Worm (Caenorhabditis elegans) whole organism, L3 larva: ENCODE results near the gene sec-6.

Source experiments
- R02D3.7 ChIP-seq: fragments of 150-350 bp; optimal IDR thresholded peaks from 2 replicates; lab custom pipeline; 2014; ENCODE audit warnings: missing biosample characterization, missing genetic modification characterization
- ZK546.5 ChIP-seq: sonication (generic microtip); optimal IDR thresholded peaks from 2 replicates; lab custom pipeline; 2017; ENCODE audit warnings: missing biosample characterization, missing genetic modification characterization
- aly-2 ChIP-seq: fragments of 150-350 bp; optimal IDR thresholded peaks from 2 replicates; lab custom pipeline; 2014; ENCODE audit warnings: missing biosample characterization, missing genetic modification characterization
- ama-1 ChIP-seq: fragments of 150-350 bp; optimal IDR thresholded peaks from 2 replicates; lab custom pipeline; 2018
- ceh-16 ChIP-seq: sonication (generic microtip); optimal IDR thresholded peaks from 2 replicates; lab custom pipeline; 2017; ENCODE audit warnings: missing biosample characterization, missing genetic modification characterization
- ceh-28 ChIP-seq: fragments of 150-350 bp; optimal IDR thresholded peaks from 2 replicates; lab custom pipeline; 2014; ENCODE audit warnings: missing biosample characterization, missing genetic modification reagents, missing genetic modification characterization
- ceh-82 ChIP-seq: fragments of 150-350 bp; optimal IDR thresholded peaks from 2 replicates; lab custom pipeline; 2014; ENCODE audit warnings: missing biosample characterization, missing genetic modification characterization
- ceh-9 ChIP-seq: sonication (generic microtip); optimal IDR thresholded peaks from 2 replicates; lab custom pipeline; 2018; ENCODE audit warnings: missing biosample characterization, missing genetic modification characterization
- daf-12 ChIP-seq: fragments of 150-350 bp; optimal IDR thresholded peaks from 2 replicates; lab custom pipeline; 2014; ENCODE audit warnings: missing biosample characterization, missing genetic modification reagents, missing genetic modification characterization
- egl-27 ChIP-seq: sonication (generic microtip); optimal IDR thresholded peaks from 4 replicates; lab custom pipeline; 2017; ENCODE audit warnings: missing biosample characterization, missing genetic modification reagents, missing genetic modification characterization
- egl-5 ChIP-seq: fragments of 150-350 bp; optimal IDR thresholded peaks from 2 replicates; lab custom pipeline; 2017; ENCODE audit warnings: missing biosample characterization, missing genetic modification reagents, missing genetic modification characterization, inconsistent platforms
- elt-1 ChIP-seq: fragments of 150-350 bp; optimal IDR thresholded peaks from 2 replicates; lab custom pipeline; 2014; ENCODE audit warnings: missing biosample characterization, missing genetic modification characterization
- elt-2 ChIP-seq: sonication (generic microtip); optimal IDR thresholded peaks from 2 replicates; lab custom pipeline; 2016; ENCODE audit warnings: missing genetic modification reagents, mild to moderate bottlenecking, missing genetic modification characterization, missing compliant biosample characterization
- elt-3 ChIP-seq, 3 experiments: fragments of 150-350 bp in 1 of 3; sonication (generic microtip) in 2 of 3; optimal IDR thresholded peaks; 2 replicates in 2 of 3; 4 replicates in 1 of 3; lab custom pipeline; 2014 to 2017; ENCODE audit warnings: missing biosample characterization in 3 of 3, missing genetic modification characterization in 3 of 3
- eor-1 ChIP-seq, 2 experiments: fragments of 150-350 bp; optimal IDR thresholded peaks; 2 replicates each; lab custom pipeline; 2014 to 2018; ENCODE audit warnings: missing biosample characterization in 2 of 2, missing genetic modification characterization in 2 of 2
- fkh-10 ChIP-seq: sonication (generic microtip); optimal IDR thresholded peaks from 2 replicates; lab custom pipeline; 2017; ENCODE audit warnings: missing biosample characterization, missing genetic modification reagents, missing genetic modification characterization
- fkh-2 ChIP-seq: fragments of 150-350 bp; optimal IDR thresholded peaks from 2 replicates; lab custom pipeline; 2014; ENCODE audit warnings: missing biosample characterization, missing genetic modification reagents, missing genetic modification characterization
- fos-1 ChIP-seq: fragments of 150-350 bp; optimal IDR thresholded peaks from 2 replicates; lab custom pipeline; 2014; ENCODE audit warnings: missing biosample characterization, missing genetic modification characterization
- hmg-11 ChIP-seq: sonication (generic microtip); optimal IDR thresholded peaks from 2 replicates; lab custom pipeline; 2016; ENCODE audit warnings: missing genetic modification characterization, missing compliant biosample characterization
- jun-1 ChIP-seq: fragments of 150-350 bp; optimal IDR thresholded peaks from 2 replicates; lab custom pipeline; 2014; ENCODE audit warnings: missing biosample characterization, missing genetic modification reagents, missing genetic modification characterization
- lin-15B ChIP-seq: fragments of 150-350 bp; optimal IDR thresholded peaks from 2 replicates; lab custom pipeline; 2014; ENCODE audit warnings: missing biosample characterization, missing genetic modification characterization
- lin-39 ChIP-seq: fragments of 150-350 bp; optimal IDR thresholded peaks from 2 replicates; lab custom pipeline; 2018; ENCODE audit warnings: missing biosample characterization, missing genetic modification reagents, missing genetic modification characterization
- lsy-12 ChIP-seq: sonication (generic microtip); optimal IDR thresholded peaks from 2 replicates; lab custom pipeline; 2016; ENCODE audit warnings: mild to moderate bottlenecking, missing genetic modification characterization, missing compliant biosample characterization
- mdl-1 ChIP-seq: fragments of 150-350 bp; optimal IDR thresholded peaks from 2 replicates; lab custom pipeline; 2014; ENCODE audit warnings: missing biosample characterization, missing genetic modification characterization
- mml-1 ChIP-seq: fragments of 150-350 bp; sonication (generic microtip); optimal IDR thresholded peaks from 3 replicates; lab custom pipeline; 2014; ENCODE audit warnings: missing biosample characterization, missing genetic modification characterization
- nfya-1 ChIP-seq: sonication (generic microtip); optimal IDR thresholded peaks from 2 replicates; lab custom pipeline; 2017; ENCODE audit warnings: missing genetic modification characterization, mild to moderate bottlenecking, missing compliant biosample characterization, antibody characterized with exemption, moderate library complexity; ENCODE audit not compliant: insufficient read depth
- nhr-11 ChIP-seq: fragments of 150-350 bp; optimal IDR thresholded peaks from 2 replicates; lab custom pipeline; 2014; ENCODE audit warnings: missing biosample characterization, missing genetic modification characterization
- nhr-12 ChIP-seq: fragments of 150-350 bp; optimal IDR thresholded peaks from 2 replicates; lab custom pipeline; 2014; ENCODE audit warnings: missing biosample characterization, missing genetic modification characterization
- nhr-23 ChIP-seq: fragments of 150-350 bp; optimal IDR thresholded peaks from 2 replicates; lab custom pipeline; 2014; ENCODE audit warnings: missing biosample characterization, missing genetic modification reagents, missing genetic modification characterization
- nhr-237 ChIP-seq: fragments of 150-350 bp; optimal IDR thresholded peaks from 2 replicates; lab custom pipeline; 2014; ENCODE audit warnings: missing biosample characterization, missing genetic modification characterization
- nhr-25 ChIP-seq: sonication (generic microtip); optimal IDR thresholded peaks from 2 replicates; lab custom pipeline; 2017; ENCODE audit warnings: missing biosample characterization, missing genetic modification characterization
- nhr-28 ChIP-seq: fragments of 150-350 bp; optimal IDR thresholded peaks from 2 replicates; lab custom pipeline; 2014; ENCODE audit warnings: missing biosample characterization, missing genetic modification characterization
- nhr-43 ChIP-seq: sonication (generic microtip); optimal IDR thresholded peaks from 2 replicates; lab custom pipeline; 2016; ENCODE audit warnings: mild to moderate bottlenecking, missing genetic modification characterization, missing compliant biosample characterization; ENCODE audit not compliant: poor library complexity, severe bottlenecking
- nhr-67 ChIP-seq: fragments of 150-350 bp; optimal IDR thresholded peaks from 2 replicates; lab custom pipeline; 2014; ENCODE audit warnings: missing biosample characterization, missing genetic modification characterization
- nhr-76 ChIP-seq: fragments of 150-350 bp; sonication (generic microtip); optimal IDR thresholded peaks from 5 replicates; lab custom pipeline; 2014; ENCODE audit warnings: missing biosample characterization, missing genetic modification characterization
- nhr-77 ChIP-seq: fragments of 150-350 bp; optimal IDR thresholded peaks from 2 replicates; lab custom pipeline; 2014; ENCODE audit warnings: missing biosample characterization, missing genetic modification characterization
- pha-4 ChIP-seq: fragments of 150-350 bp; optimal IDR thresholded peaks from 2 replicates; lab custom pipeline; 2014; ENCODE audit warnings: missing biosample characterization, missing genetic modification reagents, missing genetic modification characterization
- pqm-1 ChIP-seq: fragments of 150-350 bp; optimal IDR thresholded peaks from 2 replicates; lab custom pipeline; 2017; ENCODE audit warnings: missing biosample characterization, missing genetic modification characterization, inconsistent platforms
- sea-2 ChIP-seq: fragments of 150-350 bp; sonication (generic microtip); optimal IDR thresholded peaks from 4 replicates; lab custom pipeline; 2014; ENCODE audit warnings: missing biosample characterization, missing genetic modification reagents, missing genetic modification characterization
- skn-1 ChIP-seq: fragments of 150-350 bp; optimal IDR thresholded peaks from 2 replicates; lab custom pipeline; 2014; ENCODE audit warnings: missing biosample characterization, missing genetic modification characterization
- snpc-4 ChIP-seq: fragments of 150-350 bp; optimal IDR thresholded peaks from 2 replicates; lab custom pipeline; 2014; ENCODE audit warnings: missing biosample characterization, missing genetic modification characterization
- tbx-2 ChIP-seq: sonication (generic microtip); optimal IDR thresholded peaks from 2 replicates; lab custom pipeline; 2016; ENCODE audit warnings: mild to moderate bottlenecking, missing genetic modification characterization, missing compliant biosample characterization
- unc-39 ChIP-seq: sonication (generic microtip); optimal IDR thresholded peaks from 4 replicates; lab custom pipeline; 2017; ENCODE audit warnings: missing biosample characterization, missing genetic modification characterization
- unc-62 ChIP-seq: fragments of 150-350 bp; sonication (generic microtip); optimal IDR thresholded peaks from 4 replicates; lab custom pipeline; 2014; ENCODE audit warnings: missing biosample characterization, missing genetic modification reagents, missing genetic modification characterization
- zag-1 ChIP-seq: fragments of 150-350 bp; optimal IDR thresholded peaks from 2 replicates; lab custom pipeline; 2014; ENCODE audit warnings: missing biosample characterization, missing genetic modification characterization
- ztf-11 ChIP-seq: fragments of 150-350 bp; optimal IDR thresholded peaks from 2 replicates; lab custom pipeline; 2014; ENCODE audit warnings: missing biosample characterization, missing genetic modification characterization
- ztf-4 ChIP-seq: fragments of 150-350 bp; optimal IDR thresholded peaks from 2 replicates; lab custom pipeline; 2014; ENCODE audit warnings: missing biosample characterization, missing genetic modification characterization

sec-6 gene

DNA sequence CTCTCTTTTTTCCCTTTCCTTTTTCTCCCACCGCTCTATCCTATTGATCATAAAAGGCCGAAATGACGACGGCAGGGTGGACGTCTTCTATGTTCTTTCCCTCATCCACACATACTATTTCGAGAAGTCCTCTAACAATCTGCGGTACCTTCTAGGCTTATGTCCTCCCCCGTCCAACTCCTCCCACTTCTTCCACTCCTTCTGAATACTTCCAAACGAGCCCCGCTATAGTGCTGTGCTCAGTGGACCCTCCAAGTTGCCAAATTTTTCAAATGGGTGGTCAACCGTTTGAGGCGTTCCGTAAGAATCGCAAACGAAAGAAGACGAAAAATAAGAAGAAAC, 23.3 kb upstream of the sec-6 start:
- no peak for TF ChIP-seq pha-4 (tag; lab: Kevin White, UChicago)
- TF ChIP-seq nhr-11 (tag; lab: Kevin White, UChicago), result no peak
- TF ChIP-seq ZK546.5 (tag; lab: Kevin White, UChicago), result no peak
- TF ChIP-seq tbx-2 (tag; lab: Kevin White, UChicago), result peak; percentile 46
- TF ChIP-seq elt-2 (tag; lab: Kevin White, UChicago), result no peak
- no peak for TF ChIP-seq ceh-28
- TF ChIP-seq ceh-82 (tag; lab: Kevin White, UChicago), result no peak
- TF ChIP-seq lin-39 (tag; lab: Kevin White, UChicago), result peak; percentile 68
- TF ChIP-seq nfya-1 (tag; lab: Kevin White, UChicago), result peak; percentile 85
- no peak for TF ChIP-seq elt-3 (tag; optimal IDR thresholded peaks at IDR 0.05; lab: Kevin White, UChicago)
- TF ChIP-seq nhr-23, result no peak
- TF ChIP-seq fkh-10 (GFP tag; lab: Kevin White, UChicago), result peak; percentile 68
- TF ChIP-seq aly-2 (tag; lab: Kevin White, UChicago), result no peak
- peak; percentile 6 for TF ChIP-seq sea-2 (GFP tag; lab: Kevin White, UChicago)
- no peak for TF ChIP-seq R02D3.7 (tag; lab: Kevin White, UChicago)
- TF ChIP-seq lin-15B (tag; lab: Kevin White, UChicago), result peak; percentile 6
- TF ChIP-seq ama-1 (lab: Kevin White, UChicago), result peak; percentile 66
- no peak for TF ChIP-seq ztf-4 (tag; lab: Kevin White, UChicago)
- TF ChIP-seq zag-1 (tag; lab: Kevin White, UChicago), result peak; percentile 50
- TF ChIP-seq unc-39, result no peak
- TF ChIP-seq egl-5 (tag; lab: Kevin White, UChicago), result peak; percentile 54

DNA sequence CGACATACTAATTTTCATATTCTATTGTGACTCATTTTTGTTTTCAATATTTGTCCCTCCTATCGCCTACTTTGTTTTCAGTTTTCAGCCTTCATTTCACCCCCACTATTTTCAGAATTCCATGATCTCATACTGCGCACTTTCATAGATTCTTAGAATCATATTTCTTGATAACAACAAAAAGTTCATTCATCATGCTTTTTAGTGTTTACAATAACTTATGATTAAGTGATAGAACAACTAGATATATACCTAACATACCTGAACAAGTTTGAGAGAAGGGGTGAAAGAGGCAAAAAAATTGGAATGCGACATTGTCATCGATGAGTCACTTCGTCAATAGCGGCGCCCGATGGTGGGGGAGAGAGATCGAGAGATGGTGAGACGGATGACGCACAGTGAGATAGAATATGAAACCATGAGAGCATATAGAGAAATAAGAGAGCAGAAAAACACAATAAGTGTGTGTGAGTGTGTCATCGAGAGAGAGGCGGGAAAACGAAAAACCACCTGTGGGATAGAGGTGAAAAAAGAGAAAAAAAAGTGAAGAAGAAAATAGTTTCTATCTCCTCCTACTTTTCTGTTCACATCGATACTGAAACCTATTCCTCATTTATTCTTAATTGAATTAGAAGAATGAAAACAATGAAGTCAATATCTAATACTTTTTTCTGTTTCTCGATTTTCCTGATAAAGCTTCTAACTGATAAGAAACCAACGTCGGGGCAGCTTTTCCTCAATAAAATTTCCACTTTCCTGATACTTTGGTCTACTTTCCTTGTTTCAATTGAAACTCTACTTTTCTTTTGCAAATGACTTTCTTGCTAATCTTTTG, 22.5 kb upstream of the sec-6 start:
- TF ChIP-seq unc-62 (GFP tag; lab: Kevin White, UChicago), result peak; percentile 29
- no peak for TF ChIP-seq ceh-82 (tag; lab: Kevin White, UChicago)
- TF ChIP-seq nhr-25 (tag; lab: Kevin White, UChicago), result peak; percentile 62
- TF ChIP-seq egl-5 (tag; lab: Kevin White, UChicago), result peak; percentile 9
- no peak for TF ChIP-seq ZK546.5 (tag; lab: Kevin White, UChicago)
- no peak for TF ChIP-seq ama-1 (lab: Kevin White, UChicago)
- no peak for TF ChIP-seq fkh-2
- TF ChIP-seq ceh-16 (tag; lab: Kevin White, UChicago), result no peak
- TF ChIP-seq lin-39 (tag; lab: Kevin White, UChicago), result peak; percentile 45
- TF ChIP-seq aly-2 (tag; lab: Kevin White, UChicago), result no peak
- TF ChIP-seq elt-2 (tag; lab: Kevin White, UChicago), result peak; percentile 81
- TF ChIP-seq elt-1 (tag; lab: Kevin White, UChicago), result no peak
- no peak for TF ChIP-seq skn-1
- TF ChIP-seq elt-3 (tag; optimal IDR thresholded peaks at IDR 0.05; lab: Kevin White, UChicago), result peak in 1 of 3 experiments; percentile 31
- TF ChIP-seq ztf-4 (tag; lab: Kevin White, UChicago), result peak; percentile 50
- peak; percentile 9 for TF ChIP-seq pqm-1 (tag; lab: Kevin White, UChicago)
- no peak for TF ChIP-seq mdl-1 (tag; lab: Kevin White, UChicago)
- TF ChIP-seq nhr-43 (tag; lab: Kevin White, UChicago), result peak; percentile 22
- peak; percentile 39 for TF ChIP-seq nhr-11 (tag; lab: Kevin White, UChicago)
- TF ChIP-seq ceh-9 (tag; lab: Kevin White, UChicago), result no peak
- peak; percentile 35 for TF ChIP-seq lsy-12 (tag; lab: Kevin White, UChicago)
- TF ChIP-seq nhr-23, result peak; percentile 48
- TF ChIP-seq fkh-10 (GFP tag; lab: Kevin White, UChicago), result no peak
- TF ChIP-seq ztf-11 (tag; lab: Kevin White, UChicago), result no peak
- TF ChIP-seq ceh-28, result peak; percentile 61
- peak; percentile 31 for TF ChIP-seq tbx-2 (tag; lab: Kevin White, UChicago)
- TF ChIP-seq nhr-12 (tag; lab: Kevin White, UChicago), result no peak
- TF ChIP-seq lin-15B (tag; lab: Kevin White, UChicago), result peak; percentile 56
- peak; percentile 81 for TF ChIP-seq nfya-1 (tag; lab: Kevin White, UChicago)
- peak; percentile 12 for TF ChIP-seq egl-27 (tag; lab: Kevin White, UChicago)
- TF ChIP-seq jun-1 (tag; lab: Kevin White, UChicago), result peak; percentile 97
- TF ChIP-seq mml-1, result no peak
- no peak for TF ChIP-seq nhr-77 (tag; lab: Kevin White, UChicago)
- TF ChIP-seq zag-1 (tag; lab: Kevin White, UChicago), result no peak
- no peak for TF ChIP-seq nhr-237 (tag; lab: Kevin White, UChicago)
- no peak for TF ChIP-seq unc-39
- no peak for TF ChIP-seq sea-2 (GFP tag; lab: Kevin White, UChicago)
- TF ChIP-seq hmg-11 (tag; lab: Kevin White, UChicago), result peak; percentile 56
- TF ChIP-seq nhr-76 (tag; lab: Kevin White, UChicago), result peak; percentile 69
- TF ChIP-seq daf-12, result no peak
- TF ChIP-seq fos-1 (tag; lab: Kevin White, UChicago), result peak; percentile 98
- TF ChIP-seq nhr-28, result no peak
- no peak for TF ChIP-seq eor-1 (tag; optimal IDR thresholded peaks at IDR 0.05; lab: Kevin White, UChicago)
- TF ChIP-seq R02D3.7 (tag; lab: Kevin White, UChicago), result no peak
- TF ChIP-seq pha-4 (tag; lab: Kevin White, UChicago), result peak; percentile 98
- peak; percentile 59 for TF ChIP-seq snpc-4 (tag; lab: Kevin White, UChicago)
- no peak for TF ChIP-seq nhr-67 (tag; lab: Kevin White, UChicago)
